Worm (Caenorhabditis elegans) whole organism, L1 larva: ENCODE data around the gene Y51A2D.13.

Source experiments
- C04F5.9 ChIP-seq: sonication (generic microtip); optimal IDR thresholded peaks from 2 replicates; lab custom pipeline; 2016; ENCODE audit warnings: missing genetic modification characterization, missing compliant biosample characterization
- C34B4.2 ChIP-seq: sonication (generic microtip); optimal IDR thresholded peaks from 2 replicates; lab custom pipeline; 2017; ENCODE audit warnings: mild to moderate bottlenecking, missing genetic modification characterization, missing compliant biosample characterization
- F16B12.6 ChIP-seq: fragments of 150-350 bp; optimal IDR thresholded peaks from 2 replicates; lab custom pipeline; 2014; ENCODE audit warnings: missing biosample characterization, missing genetic modification characterization
- Y116A8C.19 ChIP-seq: sonication (generic microtip); optimal IDR thresholded peaks from 2 replicates; lab custom pipeline; 2016; ENCODE audit warnings: missing compliant biosample characterization, missing genetic modification characterization, borderline replicate concordance
- alr-1 ChIP-seq: fragments of 200-800 bp; sonication (Bioruptor generic); optimal IDR thresholded peaks from 2 replicates; lab custom pipeline; 2018; ENCODE audit warnings: borderline replicate concordance, mild to moderate bottlenecking, missing genetic modification characterization, missing compliant biosample characterization
- aly-2 ChIP-seq: fragments of 150-350 bp; optimal IDR thresholded peaks from 2 replicates; lab custom pipeline; 2014; ENCODE audit warnings: missing biosample characterization, missing genetic modification characterization
- ama-1 ChIP-seq: fragments of 150-350 bp; optimal IDR thresholded peaks from 2 replicates; lab custom pipeline; 2014
- ceh-8 ChIP-seq: fragments of 200-800 bp; sonication (Bioruptor generic); optimal IDR thresholded peaks from 2 replicates; lab custom pipeline; 2018; ENCODE audit warnings: mild to moderate bottlenecking, missing genetic modification characterization, moderate library complexity, missing compliant biosample characterization
- ceh-82 ChIP-seq, 3 experiments: fragments of 150-350 bp in 1 of 3; sonication (generic microtip) in 2 of 3; optimal IDR thresholded peaks; 2 replicates each; lab custom pipeline; 2014 to 2017; ENCODE audit warnings: missing biosample characterization in 3 of 3, missing genetic modification characterization in 3 of 3
- ceh-90 ChIP-seq: sonication (generic microtip); optimal IDR thresholded peaks from 2 replicates; lab custom pipeline; 2016; ENCODE audit warnings: missing genetic modification characterization, missing compliant biosample characterization
- ces-1 ChIP-seq: fragments of 150-350 bp; optimal IDR thresholded peaks from 2 replicates; lab custom pipeline; 2014; ENCODE audit warnings: missing biosample characterization, missing genetic modification reagents, missing genetic modification characterization
- efl-1 ChIP-seq, 4 experiments: fragments of 150-350 bp; optimal IDR thresholded peaks in 3 of 4; peaks in 1 of 4; 1 replicate in 1 of 4; 2 replicates in 3 of 4; lab custom pipeline; 2014; ENCODE audit warnings: missing biosample characterization in 2 of 4, missing genetic modification characterization in 2 of 4, missing genetic modification reagents in 2 of 4
- elt-2 ChIP-seq: sonication (generic microtip); optimal IDR thresholded peaks from 2 replicates; lab custom pipeline; 2016; ENCODE audit warnings: missing genetic modification characterization, mild to moderate bottlenecking, inconsistent platforms, missing compliant biosample characterization, missing genetic modification reagents
- ets-5 ChIP-seq: fragments of 200-800 bp; sonication (Bioruptor generic); IDR thresholded peaks from 2 replicates; pipeline ENCODE4 v1.3.6; 2022; ENCODE audit warnings: missing genetic modification characterization, missing compliant biosample characterization
- fkh-10 ChIP-seq: sonication (generic microtip); optimal IDR thresholded peaks from 2 replicates; lab custom pipeline; 2017; ENCODE audit warnings: missing biosample characterization, missing genetic modification reagents, missing genetic modification characterization
- fos-1 ChIP-seq: fragments of 150-350 bp; optimal IDR thresholded peaks from 2 replicates; lab custom pipeline; 2014; ENCODE audit warnings: missing biosample characterization, missing genetic modification characterization
- hlh-17 ChIP-seq: fragments of 200-800 bp; sonication (Bioruptor generic); optimal IDR thresholded peaks from 2 replicates; lab custom pipeline; 2018; ENCODE audit warnings: missing genetic modification characterization, mild to moderate bottlenecking, missing compliant biosample characterization, moderate library complexity, borderline replicate concordance
- hlh-4 ChIP-seq: sonication (generic microtip); optimal IDR thresholded peaks from 2 replicates; lab custom pipeline; 2016; ENCODE audit warnings: mild to moderate bottlenecking, missing genetic modification characterization, missing compliant biosample characterization
- jun-1 ChIP-seq: fragments of 150-350 bp; optimal IDR thresholded peaks from 2 replicates; lab custom pipeline; 2014; ENCODE audit warnings: missing biosample characterization, missing genetic modification reagents, missing genetic modification characterization
- lin-13 ChIP-seq: fragments of 150-350 bp; optimal IDR thresholded peaks from 2 replicates; lab custom pipeline; 2014; ENCODE audit warnings: missing biosample characterization, missing genetic modification reagents, missing genetic modification characterization
- lin-15B ChIP-seq: fragments of 150-350 bp; sonication (generic microtip); optimal IDR thresholded peaks from 3 replicates; lab custom pipeline; 2014; ENCODE audit warnings: missing biosample characterization, missing genetic modification characterization
- lin-39 ChIP-seq: fragments of 150-350 bp; optimal IDR thresholded peaks from 2 replicates; lab custom pipeline; 2014; ENCODE audit warnings: missing biosample characterization, missing genetic modification reagents, missing genetic modification characterization
- lir-3 ChIP-seq: sonication (generic microtip); optimal IDR thresholded peaks from 2 replicates; lab custom pipeline; 2016; ENCODE audit warnings: mild to moderate bottlenecking, missing genetic modification characterization, moderate library complexity, missing compliant biosample characterization; ENCODE audit not compliant: poor library complexity
- lsy-2 ChIP-seq, 2 experiments: fragments of 150-350 bp; optimal IDR thresholded peaks; 2 replicates each; lab custom pipeline; 2014; ENCODE audit warnings: missing biosample characterization in 2 of 2, missing genetic modification characterization in 2 of 2
- mef-2 ChIP-seq: fragments of 150-350 bp; optimal IDR thresholded peaks from 2 replicates; lab custom pipeline; 2014; ENCODE audit warnings: missing biosample characterization, missing genetic modification characterization
- mep-1 ChIP-seq: fragments of 150-350 bp; optimal IDR thresholded peaks from 2 replicates; lab custom pipeline; 2014; ENCODE audit warnings: missing biosample characterization, missing genetic modification characterization
- nhr-12 ChIP-seq: sonication (generic microtip); optimal IDR thresholded peaks from 2 replicates; lab custom pipeline; 2017; ENCODE audit warnings: missing biosample characterization, missing genetic modification characterization
- nhr-19 ChIP-seq: fragments of 200-800 bp; sonication (Bioruptor generic); conservative IDR thresholded peaks from 2 replicates; pipeline ENCODE4 v1.3.6; 2022; ENCODE audit warnings: missing genetic modification characterization, missing compliant biosample characterization
- nhr-237 ChIP-seq: fragments of 150-350 bp; optimal IDR thresholded peaks from 2 replicates; lab custom pipeline; 2014; ENCODE audit warnings: missing biosample characterization, missing genetic modification characterization
- nhr-28 ChIP-seq: fragments of 150-350 bp; optimal IDR thresholded peaks from 2 replicates; lab custom pipeline; 2014; ENCODE audit warnings: missing biosample characterization, missing genetic modification characterization
- nhr-47 ChIP-seq: sonication (generic microtip); optimal IDR thresholded peaks from 2 replicates; lab custom pipeline; 2016; ENCODE audit warnings: mild to moderate bottlenecking, missing genetic modification characterization, moderate library complexity, missing compliant biosample characterization
- nhr-71 ChIP-seq: sonication (generic microtip); optimal IDR thresholded peaks from 2 replicates; lab custom pipeline; 2016; ENCODE audit warnings: mild to moderate bottlenecking, missing genetic modification characterization, moderate library complexity, missing compliant biosample characterization
- nhr-84 ChIP-seq: sonication (generic microtip); optimal IDR thresholded peaks from 2 replicates; lab custom pipeline; 2017; ENCODE audit warnings: missing biosample characterization, missing genetic modification characterization
- nhr-85 ChIP-seq: sonication (generic microtip); peaks from one replicate; lab custom pipeline; 2016; ENCODE audit warnings: missing genetic modification characterization, inconsistent platforms, missing compliant biosample characterization
- nhr-90 ChIP-seq: sonication (generic microtip); optimal IDR thresholded peaks from 2 replicates; lab custom pipeline; 2016; ENCODE audit warnings: mild to moderate bottlenecking, missing genetic modification characterization, missing compliant biosample characterization; ENCODE audit not compliant: poor library complexity
- pag-3 ChIP-seq: sonication (generic microtip); optimal IDR thresholded peaks from 2 replicates; lab custom pipeline; 2017; ENCODE audit warnings: missing genetic modification characterization, mild to moderate bottlenecking, missing compliant biosample characterization, antibody characterized with exemption, borderline replicate concordance; ENCODE audit not compliant: insufficient read depth
- pax-3 ChIP-seq: fragments of 200-800 bp; sonication (Bioruptor generic); optimal IDR thresholded peaks from 2 replicates; lab custom pipeline; 2018; ENCODE audit warnings: mild to moderate bottlenecking, missing genetic modification characterization, moderate library complexity, missing compliant biosample characterization
- pqm-1 ChIP-seq: sonication (generic microtip); optimal IDR thresholded peaks from 3 replicates; lab custom pipeline; 2017; ENCODE audit warnings: missing biosample characterization, missing genetic modification characterization
- snpc-4 ChIP-seq: fragments of 150-350 bp; optimal IDR thresholded peaks from 2 replicates; lab custom pipeline; 2014; ENCODE audit warnings: missing biosample characterization, missing genetic modification characterization
- sox-4 ChIP-seq: sonication (generic microtip); optimal IDR thresholded peaks from 2 replicates; lab custom pipeline; 2016; ENCODE audit warnings: missing genetic modification characterization, missing compliant biosample characterization
- sup-37 ChIP-seq: fragments of 200-800 bp; sonication (Bioruptor generic); optimal IDR thresholded peaks from 2 replicates; lab custom pipeline; 2018; ENCODE audit warnings: mild to moderate bottlenecking, missing genetic modification characterization, missing compliant biosample characterization
- swsn-7 ChIP-seq: sonication (generic microtip); optimal IDR thresholded peaks from 2 replicates; lab custom pipeline; 2016; ENCODE audit warnings: missing genetic modification characterization, missing compliant biosample characterization
- tlp-1 ChIP-seq: fragments of 150-350 bp; optimal IDR thresholded peaks from 2 replicates; lab custom pipeline; 2014; ENCODE audit warnings: missing biosample characterization, missing genetic modification characterization
- unc-130 ChIP-seq: fragments of 150-350 bp; optimal IDR thresholded peaks from 2 replicates; lab custom pipeline; 2017; ENCODE audit warnings: missing biosample characterization, missing genetic modification characterization, inconsistent platforms
- unc-30 ChIP-seq: sonication (generic microtip); optimal IDR thresholded peaks from 2 replicates; lab custom pipeline; 2017; ENCODE audit warnings: missing biosample characterization, missing genetic modification characterization
- unc-62 ChIP-seq: fragments of 150-350 bp; optimal IDR thresholded peaks from 2 replicates; lab custom pipeline; 2014; ENCODE audit warnings: missing biosample characterization, missing genetic modification reagents, missing genetic modification characterization
- unc-86 ChIP-seq: sonication (generic microtip); optimal IDR thresholded peaks from 2 replicates; lab custom pipeline; 2016; ENCODE audit warnings: missing genetic modification characterization, missing compliant biosample characterization
- vab-15 ChIP-seq: sonication (generic microtip); optimal IDR thresholded peaks from 2 replicates; lab custom pipeline; 2017; ENCODE audit warnings: missing genotype, mild to moderate bottlenecking, missing genetic modification characterization, missing compliant biosample characterization
- xbp-1 ChIP-seq: sonication (generic microtip); optimal IDR thresholded peaks from 2 replicates; lab custom pipeline; 2016; ENCODE audit warnings: missing genetic modification characterization, missing compliant biosample characterization
- zag-1 ChIP-seq: fragments of 150-350 bp; optimal IDR thresholded peaks from 2 replicates; lab custom pipeline; 2014; ENCODE audit warnings: missing biosample characterization, missing genetic modification characterization
- zip-4 ChIP-seq: fragments of 200-800 bp; sonication (Bioruptor generic); optimal IDR thresholded peaks from 2 replicates; lab custom pipeline; 2018; ENCODE audit warnings: mild to moderate bottlenecking, missing genetic modification characterization, moderate library complexity, missing compliant biosample characterization
- ztf-11 ChIP-seq, 2 experiments: sonication (generic microtip); optimal IDR thresholded peaks; 2 replicates each; lab custom pipeline; 2016 to 2017; ENCODE audit warnings: missing genetic modification characterization in 2 of 2, missing biosample characterization in 1 of 2, missing compliant biosample characterization in 1 of 2
- ztf-4 ChIP-seq: fragments of 150-350 bp; optimal IDR thresholded peaks from 2 replicates; lab custom pipeline; 2014; ENCODE audit warnings: missing biosample characterization, missing genetic modification characterization

Y51A2D.13 gene

ce11 chrV:18533606-18534005 lies 46.0 kb downstream of the Y51A2D.13 start, which contains the start of gene ints-5 (continued):
- peak; percentile 62 to 78 for TF ChIP-seq lsy-2 (tag; optimal IDR thresholded peaks at IDR 0.05; lab: Kevin White, UChicago)
- no peak for TF ChIP-seq sup-37 (GFP tag; lab: Kevin White, UChicago)
- no peak for TF ChIP-seq ztf-4 (tag; lab: Kevin White, UChicago)
- TF ChIP-seq alr-1: no peak
- TF ChIP-seq hlh-17 (GFP tag; lab: Kevin White, UChicago): no peak
- TF ChIP-seq mep-1: peak; percentile 57
- no peak for TF ChIP-seq zag-1 (tag; lab: Kevin White, UChicago)
- no peak for TF ChIP-seq jun-1 (tag; lab: Kevin White, UChicago)
- peak; percentile 65 for TF ChIP-seq xbp-1 (tag; lab: Kevin White, UChicago)
- peak; percentile 52 for TF ChIP-seq lin-15B
- TF ChIP-seq lin-13 (GFP tag; lab: Kevin White, UChicago): peak; percentile 46
- peak; percentile 12 for TF ChIP-seq fos-1 (tag; lab: Kevin White, UChicago)
- TF ChIP-seq ceh-8: no peak
- TF ChIP-seq nhr-19: peak; percentile 82
- TF ChIP-seq lir-3 (tag; lab: Kevin White, UChicago): no peak
- no peak for TF ChIP-seq fkh-10 (GFP tag; lab: Kevin White, UChicago)
- no peak for TF ChIP-seq ztf-11 (tag; optimal IDR thresholded peaks at IDR 0.05; lab: Kevin White, UChicago)
- TF ChIP-seq unc-86: peak; percentile 52
- TF ChIP-seq vab-15 (tag; lab: Kevin White, UChicago): peak; percentile 62
- no peak for TF ChIP-seq nhr-12 (tag; lab: Kevin White, UChicago)
- no peak for TF ChIP-seq nhr-28
- TF ChIP-seq pax-3: no peak
- TF ChIP-seq hlh-4 (tag; lab: Kevin White, UChicago): no peak
- peak; percentile 66 for TF ChIP-seq nhr-85
- TF ChIP-seq C04F5.9: no peak
- TF ChIP-seq C34B4.2 (tag; lab: Kevin White, UChicago): no peak
- TF ChIP-seq efl-1 (optimal IDR thresholded peaks at IDR 0.05; lab: Kevin White, UChicago): peak; percentile 75
- peak; percentile 64 to 96 for TF ChIP-seq efl-1 (GFP tag; optimal IDR thresholded peaks at IDR 0.05 in 1 of 2; lab: Kevin White, UChicago)
- peak; percentile 64 for TF ChIP-seq nhr-47
- TF ChIP-seq lin-39: no peak
- TF ChIP-seq aly-2 (tag; lab: Kevin White, UChicago): no peak
- TF ChIP-seq pqm-1 (tag; lab: Kevin White, UChicago): no peak
- TF ChIP-seq zip-4 (GFP tag; lab: Kevin White, UChicago): peak; percentile 8
- peak; percentile 62 for TF ChIP-seq swsn-7 (tag; lab: Kevin White, UChicago)
- no peak for TF ChIP-seq unc-62 (GFP tag; lab: Kevin White, UChicago)
- no peak for TF ChIP-seq snpc-4 (tag; lab: Kevin White, UChicago)
- TF ChIP-seq ceh-90 (tag; lab: Kevin White, UChicago): no peak
- no peak for TF ChIP-seq Y116A8C.19
- no peak for TF ChIP-seq nhr-84 (tag; lab: Kevin White, UChicago)
- TF ChIP-seq nhr-237 (tag; lab: Kevin White, UChicago): no peak
- peak; percentile 50 for TF ChIP-seq unc-130
- TF ChIP-seq unc-30 (tag; lab: Kevin White, UChicago): no peak
- no peak for TF ChIP-seq tlp-1 (tag; lab: Kevin White, UChicago)
- no peak for TF ChIP-seq sox-4 (tag; lab: Kevin White, UChicago)
- TF ChIP-seq ceh-82 (tag; optimal IDR thresholded peaks at IDR 0.05; lab: Kevin White, UChicago): peak; percentile 35 to 56 (median 38)
- TF ChIP-seq pag-3 (tag; lab: Kevin White, UChicago): no peak
- no peak for TF ChIP-seq ces-1 (GFP tag; lab: Kevin White, UChicago)
- TF ChIP-seq ets-5: no peak
- no peak for TF ChIP-seq nhr-90 (tag; lab: Kevin White, UChicago)
- TF ChIP-seq mef-2 (tag; lab: Kevin White, UChicago): no peak
- no peak for TF ChIP-seq ama-1 (lab: Kevin White, UChicago)
- no peak for TF ChIP-seq elt-2 (tag; lab: Kevin White, UChicago)
- TF ChIP-seq F16B12.6 (tag; lab: Kevin White, UChicago): peak; percentile 39
- TF ChIP-seq nhr-71 (tag; lab: Kevin White, UChicago): peak; percentile 81
